Fruit fly (Drosophila melanogaster): ENCODE measurements around the gene Cpr76Ba.

Cpr76Ba gene

dm6 chr3L:19555906-19556457 is 37.9 kb upstream of the Cpr76Ba start (continued):
- TF ChIP-seq Smox (GFP tag; optimal IDR thresholded peaks at IDR 0.05): no peak
- TF ChIP-seq Lpt (GFP tag; optimal IDR thresholded peaks at IDR 0.05): no peak
- TF ChIP-seq CG3919 (GFP tag; optimal IDR thresholded peaks at IDR 0.05): no peak
- TF ChIP-seq pdm3 (GFP tag; optimal IDR thresholded peaks at IDR 0.05): no peak
- TF ChIP-seq CG10631 (GFP tag; optimal IDR thresholded peaks at IDR 0.05): no peak
- TF ChIP-seq CG3032 (tag; optimal IDR thresholded peaks at IDR 0.05): no peak
- TF ChIP-seq net (GFP tag; optimal IDR thresholded peaks at IDR 0.05): no peak
- TF ChIP-seq CG15336 (GFP tag; IDR thresholded peaks at IDR 0.05): no peak

- TF ChIP-seq Hr38 (GFP tag; optimal IDR thresholded peaks at IDR 0.05) (no peak), net (GFP tag; optimal IDR thresholded peaks at IDR 0.05) (no peak), CG10669 (GFP tag; optimal IDR thresholded peaks at IDR 0.05) (no peak), CG11902 (GFP tag; optimal IDR thresholded peaks at IDR 0.05) (no peak), CG32006 (GFP tag; optimal IDR thresholded peaks at IDR 0.05) (no peak), Eip75B (GFP tag; optimal IDR thresholded peaks at IDR 0.05) (no peak), fkh (GFP tag; optimal IDR thresholded peaks at IDR 0.05) (no peak), Sox102F (GFP tag; optimal IDR thresholded peaks at IDR 0.05) (no peak), Smox (GFP tag; optimal IDR thresholded peaks at IDR 0.05) (no peak), CG8119 (GFP tag; IDR thresholded peaks at IDR 0.05) (no peak), CG9139 (GFP tag; optimal IDR thresholded peaks at IDR 0.05) (no peak), CG6854 (GFP tag; optimal IDR thresholded peaks at IDR 0.05) (no peak), CG8632 (GFP tag; optimal IDR thresholded peaks at IDR 0.05) (no peak), CG6163 (GFP tag; IDR thresholded peaks at IDR 0.05) (no peak), vri (GFP tag; optimal IDR thresholded peaks at IDR 0.05) (no peak), esn (GFP tag; optimal IDR thresholded peaks at IDR 0.05) (no peak), fd85E (GFP tag; optimal IDR thresholded peaks at IDR 0.05) (no peak), Lpt (GFP tag; optimal IDR thresholded peaks at IDR 0.05) (no peak), CG8319 (GFP tag; optimal IDR thresholded peaks at IDR 0.05) (no peak)
These were observed 34.1 kb upstream of the Cpr76Ba start, which contains the start of the genes Ltn1 and CG9300 for dm6 chr3L:19552136-19552773. TSS of gene Ltn1 (minus strand) at chr3L:19552290. TSS of gene CG9300 (plus strand) at chr3L:19552420.

dm6 chr3L:19544810-19545209 is 26.7 kb upstream of the Cpr76Ba start, which contains the start of the genes CG46435 and Rcd7:
TSS of gene CG46435 (plus strand) at chr3L:19545110.
TSS of gene Rcd7 (plus strand) at chr3L:19545110.
- TF ChIP-seq Sox15 (GFP tag; optimal IDR thresholded peaks at IDR 0.05): no peak
- no peak for TF ChIP-seq Smox (GFP tag; optimal IDR thresholded peaks at IDR 0.05)
- TF ChIP-seq fkh (GFP tag; optimal IDR thresholded peaks at IDR 0.05): no peak
- no peak for TF ChIP-seq CG6276 (GFP tag; optimal IDR thresholded peaks at IDR 0.05)
- no peak for TF ChIP-seq fd59A (GFP tag; optimal IDR thresholded peaks at IDR 0.05)
- TF ChIP-seq ss (GFP tag; optimal IDR thresholded peaks at IDR 0.05): no peak
- TF ChIP-seq CG11294 (GFP tag; IDR thresholded peaks at IDR 0.05): no peak
- no peak for TF ChIP-seq CG8119 (GFP tag; IDR thresholded peaks at IDR 0.05)
- TF ChIP-seq Eip78C (GFP tag): no peak
- TF ChIP-seq CG1621 (tag; optimal IDR thresholded peaks at IDR 0.05): no peak
- no peak for TF ChIP-seq vri (GFP tag; optimal IDR thresholded peaks at IDR 0.05)
- no peak for TF ChIP-seq CG10669 (GFP tag; optimal IDR thresholded peaks at IDR 0.05)
- no peak for TF ChIP-seq spab (GFP tag; optimal IDR thresholded peaks at IDR 0.05)
- no peak for TF ChIP-seq CG4318 (GFP tag; optimal IDR thresholded peaks at IDR 0.05)
- TF ChIP-seq Eip93F (GFP tag; optimal IDR thresholded peaks at IDR 0.05): no peak

dm6 chr3L:19544105-19544504 is 26.0 kb upstream of the Cpr76Ba start, which contains the start of the genes CG46434 and Dred:
TSS of gene CG46434 (minus strand) at chr3L:19544205.
TSS of gene Dred (minus strand) at chr3L:19544205.
- TF ChIP-seq CG31627 (GFP tag; optimal IDR thresholded peaks at IDR 0.05) (no peak), Ets21C (GFP tag; optimal IDR thresholded peaks at IDR 0.05) (no peak), net (GFP tag; optimal IDR thresholded peaks at IDR 0.05) (no peak), cyc (GFP tag; optimal IDR thresholded peaks at IDR 0.05) (no peak), Eip75B (GFP tag; optimal IDR thresholded peaks at IDR 0.05) (no peak), achi (GFP tag; optimal IDR thresholded peaks at IDR 0.05) (no peak), Sox15 (GFP tag; optimal IDR thresholded peaks at IDR 0.05) (no peak), CG8319 (GFP tag; optimal IDR thresholded peaks at IDR 0.05) (no peak), Ets96B (tag; optimal IDR thresholded peaks at IDR 0.05) (no peak), salr (GFP tag; optimal IDR thresholded peaks at IDR 0.05) (no peak), CG32006 (GFP tag; optimal IDR thresholded peaks at IDR 0.05) (no peak)

Data from whole organism, prepupa.